Worm (Caenorhabditis elegans) whole organism, L1 larva: ENCODE measurements around the gene C05C10.8.
A peak's percentile ranks its signal among the peaks of the same experiment; 100 is the strongest.

Source experiments
- C04F5.9 ChIP-seq: sonication (generic microtip); optimal IDR thresholded peaks from 2 replicates; lab custom pipeline; 2016; ENCODE audit warnings: missing genetic modification characterization, missing compliant biosample characterization
- C16A3.4 ChIP-seq: fragments of 150-350 bp; optimal IDR thresholded peaks from 2 replicates; lab custom pipeline; 2014; ENCODE audit warnings: missing biosample characterization, missing genetic modification characterization
- F16B12.6 ChIP-seq: fragments of 150-350 bp; optimal IDR thresholded peaks from 2 replicates; lab custom pipeline; 2014; ENCODE audit warnings: missing biosample characterization, missing genetic modification characterization
- Y116A8C.19 ChIP-seq: sonication (generic microtip); optimal IDR thresholded peaks from 2 replicates; lab custom pipeline; 2016; ENCODE audit warnings: missing compliant biosample characterization, missing genetic modification characterization, borderline replicate concordance
- aha-1 ChIP-seq: fragments of 150-350 bp; optimal IDR thresholded peaks from 2 replicates; lab custom pipeline; 2014; ENCODE audit warnings: missing biosample characterization, missing genetic modification characterization
- alr-1 ChIP-seq: fragments of 200-800 bp; sonication (Bioruptor generic); optimal IDR thresholded peaks from 2 replicates; lab custom pipeline; 2018; ENCODE audit warnings: borderline replicate concordance, mild to moderate bottlenecking, missing genetic modification characterization, missing compliant biosample characterization
- aly-2 ChIP-seq: fragments of 150-350 bp; optimal IDR thresholded peaks from 2 replicates; lab custom pipeline; 2014; ENCODE audit warnings: missing biosample characterization, missing genetic modification characterization
- ama-1 ChIP-seq: fragments of 150-350 bp; optimal IDR thresholded peaks from 2 replicates; lab custom pipeline; 2014
- blmp-1 ChIP-seq: fragments of 150-350 bp; optimal IDR thresholded peaks from 2 replicates; lab custom pipeline; 2014; ENCODE audit warnings: missing biosample characterization, missing genetic modification characterization
- ceh-8 ChIP-seq: fragments of 200-800 bp; sonication (Bioruptor generic); optimal IDR thresholded peaks from 2 replicates; lab custom pipeline; 2018; ENCODE audit warnings: mild to moderate bottlenecking, missing genetic modification characterization, moderate library complexity, missing compliant biosample characterization
- ceh-82 ChIP-seq, 3 experiments: fragments of 150-350 bp in 1 of 3; sonication (generic microtip) in 2 of 3; optimal IDR thresholded peaks; 2 replicates each; lab custom pipeline; 2014 to 2017; ENCODE audit warnings: missing biosample characterization in 3 of 3, missing genetic modification characterization in 3 of 3
- ceh-88 ChIP-seq: fragments of 200-800 bp; sonication (Bioruptor generic); IDR thresholded peaks from 2 replicates; pipeline ENCODE4 v1.3.6; 2022; ENCODE audit warnings: missing genetic modification characterization, missing compliant biosample characterization
- efl-1 ChIP-seq, 4 experiments: fragments of 150-350 bp; optimal IDR thresholded peaks in 3 of 4; peaks in 1 of 4; 1 replicate in 1 of 4; 2 replicates in 3 of 4; lab custom pipeline; 2014; ENCODE audit warnings: missing biosample characterization in 2 of 4, missing genetic modification characterization in 2 of 4, missing genetic modification reagents in 2 of 4
- elt-3 ChIP-seq, 6 experiments: fragments of 150-350 bp in 1 of 6; sonication (generic microtip); optimal IDR thresholded peaks; 2 replicates each; lab custom pipeline; 2017 to 2018; ENCODE audit warnings: missing biosample characterization in 6 of 6, missing genetic modification characterization in 6 of 6, inconsistent platforms in 1 of 6
- grh-1 ChIP-seq: fragments of 200-800 bp; sonication (Bioruptor generic); IDR thresholded peaks from 2 replicates; pipeline ENCODE4 v1.3.6; 2022; ENCODE audit warnings: missing genetic modification reagents, missing genetic modification characterization, missing compliant biosample characterization
- hlh-4 ChIP-seq: sonication (generic microtip); optimal IDR thresholded peaks from 2 replicates; lab custom pipeline; 2016; ENCODE audit warnings: mild to moderate bottlenecking, missing genetic modification characterization, missing compliant biosample characterization
- irx-1 ChIP-seq: sonication (generic microtip); optimal IDR thresholded peaks from 2 replicates; lab custom pipeline; 2016; ENCODE audit warnings: missing genetic modification characterization, missing compliant biosample characterization
- jun-1 ChIP-seq: fragments of 150-350 bp; optimal IDR thresholded peaks from 2 replicates; lab custom pipeline; 2014; ENCODE audit warnings: missing biosample characterization, missing genetic modification reagents, missing genetic modification characterization
- lin-14 ChIP-seq: fragments of 200-800 bp; sonication (Bioruptor generic); optimal IDR thresholded peaks from 2 replicates; lab custom pipeline; 2018; ENCODE audit warnings: mild to moderate bottlenecking, missing genetic modification characterization, moderate library complexity, missing compliant biosample characterization
- lin-15B ChIP-seq: fragments of 150-350 bp; sonication (generic microtip); optimal IDR thresholded peaks from 3 replicates; lab custom pipeline; 2014; ENCODE audit warnings: missing biosample characterization, missing genetic modification characterization
- lin-35 ChIP-seq, 2 experiments: fragments of 150-350 bp; optimal IDR thresholded peaks; 2 replicates each; lab custom pipeline; 2014; ENCODE audit warnings: missing biosample characterization in 2 of 2, missing genetic modification characterization in 2 of 2, missing genetic modification reagents in 2 of 2
- lin-39 ChIP-seq: fragments of 150-350 bp; optimal IDR thresholded peaks from 2 replicates; lab custom pipeline; 2014; ENCODE audit warnings: missing biosample characterization, missing genetic modification reagents, missing genetic modification characterization
- lsy-2 ChIP-seq, 2 experiments: fragments of 150-350 bp; optimal IDR thresholded peaks; 2 replicates each; lab custom pipeline; 2014; ENCODE audit warnings: missing biosample characterization in 2 of 2, missing genetic modification characterization in 2 of 2
- mab-9 ChIP-seq: fragments of 200-800 bp; sonication (Bioruptor generic); IDR thresholded peaks from 2 replicates; pipeline ENCODE4 v1.3.6; 2022; ENCODE audit warnings: missing genetic modification reagents, missing genetic modification characterization, missing compliant biosample characterization
- mdl-1 ChIP-seq, 2 experiments: fragments of 150-350 bp; optimal IDR thresholded peaks; 2 replicates each; lab custom pipeline; 2014 to 2017; ENCODE audit warnings: missing biosample characterization in 2 of 2, missing genetic modification characterization in 2 of 2, inconsistent platforms in 1 of 2
- mep-1 ChIP-seq: fragments of 150-350 bp; optimal IDR thresholded peaks from 2 replicates; lab custom pipeline; 2014; ENCODE audit warnings: missing biosample characterization, missing genetic modification characterization
- nhr-20 ChIP-seq: sonication (generic microtip); optimal IDR thresholded peaks from 2 replicates; lab custom pipeline; 2016; ENCODE audit warnings: mild to moderate bottlenecking, missing genetic modification characterization, missing compliant biosample characterization
- nhr-237 ChIP-seq: fragments of 150-350 bp; optimal IDR thresholded peaks from 2 replicates; lab custom pipeline; 2014; ENCODE audit warnings: missing biosample characterization, missing genetic modification characterization
- nhr-28 ChIP-seq: fragments of 150-350 bp; optimal IDR thresholded peaks from 2 replicates; lab custom pipeline; 2014; ENCODE audit warnings: missing biosample characterization, missing genetic modification characterization
- nhr-71 ChIP-seq: sonication (generic microtip); optimal IDR thresholded peaks from 2 replicates; lab custom pipeline; 2016; ENCODE audit warnings: mild to moderate bottlenecking, missing genetic modification characterization, moderate library complexity, missing compliant biosample characterization
- nhr-85 ChIP-seq: sonication (generic microtip); peaks from one replicate; lab custom pipeline; 2016; ENCODE audit warnings: missing genetic modification characterization, inconsistent platforms, missing compliant biosample characterization
- nhr-90 ChIP-seq: sonication (generic microtip); optimal IDR thresholded peaks from 2 replicates; lab custom pipeline; 2016; ENCODE audit warnings: mild to moderate bottlenecking, missing genetic modification characterization, missing compliant biosample characterization; ENCODE audit not compliant: poor library complexity
- pag-3 ChIP-seq: sonication (generic microtip); optimal IDR thresholded peaks from 2 replicates; lab custom pipeline; 2017; ENCODE audit warnings: missing genetic modification characterization, mild to moderate bottlenecking, missing compliant biosample characterization, antibody characterized with exemption, borderline replicate concordance; ENCODE audit not compliant: insufficient read depth
- pax-3 ChIP-seq: fragments of 200-800 bp; sonication (Bioruptor generic); optimal IDR thresholded peaks from 2 replicates; lab custom pipeline; 2018; ENCODE audit warnings: mild to moderate bottlenecking, missing genetic modification characterization, moderate library complexity, missing compliant biosample characterization
- skn-1 ChIP-seq: fragments of 150-350 bp; optimal IDR thresholded peaks from 2 replicates; lab custom pipeline; 2014; ENCODE audit warnings: missing biosample characterization, missing genetic modification characterization
- snpc-4 ChIP-seq: fragments of 150-350 bp; optimal IDR thresholded peaks from 2 replicates; lab custom pipeline; 2014; ENCODE audit warnings: missing biosample characterization, missing genetic modification characterization
- swsn-7 ChIP-seq: sonication (generic microtip); optimal IDR thresholded peaks from 2 replicates; lab custom pipeline; 2016; ENCODE audit warnings: missing genetic modification characterization, missing compliant biosample characterization
- tlp-1 ChIP-seq: fragments of 150-350 bp; optimal IDR thresholded peaks from 2 replicates; lab custom pipeline; 2014; ENCODE audit warnings: missing biosample characterization, missing genetic modification characterization
- unc-130 ChIP-seq: fragments of 150-350 bp; optimal IDR thresholded peaks from 2 replicates; lab custom pipeline; 2017; ENCODE audit warnings: missing biosample characterization, missing genetic modification characterization, inconsistent platforms
- unc-30 ChIP-seq: sonication (generic microtip); optimal IDR thresholded peaks from 2 replicates; lab custom pipeline; 2017; ENCODE audit warnings: missing biosample characterization, missing genetic modification characterization
- unc-86 ChIP-seq: sonication (generic microtip); optimal IDR thresholded peaks from 2 replicates; lab custom pipeline; 2016; ENCODE audit warnings: missing genetic modification characterization, missing compliant biosample characterization
- unc-98 ChIP-seq: fragments of 200-800 bp; sonication (Bioruptor generic); IDR thresholded peaks from 2 replicates; pipeline ENCODE4 v1.3.6; 2022; ENCODE audit warnings: missing genetic modification characterization, missing compliant biosample characterization
- xbp-1 ChIP-seq: sonication (generic microtip); optimal IDR thresholded peaks from 2 replicates; lab custom pipeline; 2016; ENCODE audit warnings: missing genetic modification characterization, missing compliant biosample characterization
- ztf-11 ChIP-seq, 2 experiments: sonication (generic microtip); optimal IDR thresholded peaks; 2 replicates each; lab custom pipeline; 2016 to 2017; ENCODE audit warnings: missing genetic modification characterization in 2 of 2, missing biosample characterization in 1 of 2, missing compliant biosample characterization in 1 of 2
- ztf-4 ChIP-seq: fragments of 150-350 bp; optimal IDR thresholded peaks from 2 replicates; lab custom pipeline; 2014; ENCODE audit warnings: missing biosample characterization, missing genetic modification characterization

The C05C10.8 gene

DNA sequence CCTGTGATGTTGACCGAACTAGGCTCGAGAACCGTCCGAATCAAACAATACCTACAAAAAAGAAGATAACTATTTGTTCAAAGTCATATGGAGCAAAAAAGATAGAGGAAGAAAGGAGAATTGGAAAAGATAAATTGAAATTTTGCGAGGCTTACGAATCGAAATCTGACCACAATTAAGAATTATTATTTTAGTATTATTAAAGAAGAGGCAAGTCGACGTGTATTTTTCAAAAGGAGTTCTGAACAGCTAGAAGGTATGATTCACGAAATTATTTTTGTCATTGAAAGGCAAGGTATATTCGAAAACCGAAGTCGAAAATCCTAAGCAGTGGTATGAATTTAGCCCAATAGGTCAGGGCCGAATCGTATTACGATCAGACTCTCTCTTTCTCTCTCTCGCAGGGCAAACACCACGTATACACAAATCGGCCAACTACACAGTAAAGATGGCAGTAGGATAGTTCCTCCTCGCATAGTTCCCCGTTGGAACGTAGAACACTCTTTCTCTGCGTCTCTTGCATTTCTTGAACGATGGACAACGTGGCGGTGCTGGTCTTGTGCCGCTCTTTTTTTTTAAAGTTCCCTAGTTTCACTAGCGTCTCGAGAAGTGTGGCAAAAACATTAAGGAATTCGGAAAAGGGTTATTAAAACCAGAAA, 26.6 kb downstream of the C05C10.8 start, which contains the start of gene vgln-1:
Gene vgln-1, minus strand, starts transcription at position 51 of the 659 bp plus-strand sequence.
- no peak for TF ChIP-seq hlh-4
- no peak for TF ChIP-seq unc-98 (GFP tag; lab: Robert Waterston, UW)
- TF ChIP-seq aha-1 (tag; lab: Kevin White, UChicago) = no peak
- no peak for TF ChIP-seq ceh-8 (GFP tag; lab: Kevin White, UChicago)
- peak; percentile 5 to 23 for TF ChIP-seq efl-1 (optimal IDR thresholded peaks at IDR 0.05; lab: Kevin White, UChicago)
- peak in 1 of 2 experiments; percentile 77 for TF ChIP-seq efl-1 (GFP tag; optimal IDR thresholded peaks at IDR 0.05 in 1 of 2; lab: Kevin White, UChicago)
- TF ChIP-seq aly-2 (tag; lab: Kevin White, UChicago) = no peak
- TF ChIP-seq nhr-20 (tag; lab: Kevin White, UChicago) = no peak
- TF ChIP-seq lsy-2 (tag; optimal IDR thresholded peaks at IDR 0.05; lab: Kevin White, UChicago) = peak in 1 of 2 experiments; percentile 39
- TF ChIP-seq alr-1 (tag; lab: Kevin White, UChicago) = no peak
- no peak for TF ChIP-seq unc-130 (tag; lab: Kevin White, UChicago)
- peak; percentile 59 for TF ChIP-seq lin-14
- no peak for TF ChIP-seq nhr-237 (tag; lab: Kevin White, UChicago)
- TF ChIP-seq pax-3 (tag; lab: Kevin White, UChicago) = no peak
- TF ChIP-seq blmp-1 (tag; lab: Kevin White, UChicago) = peak; percentile 74
- TF ChIP-seq lin-39 (tag; lab: Kevin White, UChicago) = no peak
- no peak for TF ChIP-seq mep-1 (tag; lab: Kevin White, UChicago)
- no peak for TF ChIP-seq Y116A8C.19 (tag; lab: Kevin White, UChicago)
- TF ChIP-seq pag-3 (tag; lab: Kevin White, UChicago) = no peak
- no peak for TF ChIP-seq mdl-1 (tag; optimal IDR thresholded peaks at IDR 0.05; lab: Kevin White, UChicago)
- no peak for TF ChIP-seq ceh-82 (tag; optimal IDR thresholded peaks at IDR 0.05; lab: Kevin White, UChicago)

DNA sequence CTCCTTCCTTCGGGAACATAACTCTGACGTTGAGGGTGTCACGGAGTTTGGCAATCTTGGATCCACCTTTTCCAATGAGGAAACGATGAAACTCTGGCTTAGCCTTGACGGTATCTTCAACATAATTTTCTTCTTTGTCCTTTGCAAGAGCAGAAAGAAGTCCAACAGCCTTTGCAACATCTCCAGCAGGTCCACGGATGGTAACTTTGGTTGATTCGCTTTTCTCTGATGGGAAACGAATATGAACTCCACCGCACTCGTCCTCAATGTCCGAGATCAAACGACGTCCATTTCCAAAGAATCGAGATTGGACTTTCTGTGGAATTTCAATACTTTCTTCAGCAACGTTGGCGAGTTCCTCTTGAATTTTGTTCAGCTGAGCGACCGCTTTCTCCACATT, 29.3 kb downstream of the C05C10.8 start:
- TF ChIP-seq blmp-1 (tag; lab: Kevin White, UChicago) = no peak
- TF ChIP-seq mdl-1 (tag; optimal IDR thresholded peaks at IDR 0.05; lab: Kevin White, UChicago) = no peak
- TF ChIP-seq ztf-4 (tag; lab: Kevin White, UChicago) = no peak
- no peak for TF ChIP-seq ztf-11 (tag; optimal IDR thresholded peaks at IDR 0.05; lab: Kevin White, UChicago)
- TF ChIP-seq, all 84 proteins: peak for 0

DNA sequence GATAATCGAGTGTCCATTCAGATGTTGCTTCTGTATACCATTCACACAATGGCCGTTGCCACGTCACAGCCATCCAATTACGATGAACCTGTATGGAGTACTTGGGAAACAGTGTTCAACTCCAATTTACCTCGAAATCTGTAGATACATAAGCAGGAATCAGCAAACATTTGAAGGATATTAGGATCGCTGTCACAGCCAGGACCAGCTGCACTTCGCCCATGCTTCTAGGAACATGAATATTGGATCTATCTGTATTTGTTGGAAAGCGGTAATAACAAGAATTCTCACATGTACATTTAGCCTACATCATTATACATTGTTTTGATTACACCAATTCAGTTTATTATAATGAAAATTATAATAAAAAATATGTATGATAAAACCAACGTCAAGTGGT, 31.6 kb downstream of the C05C10.8 start, which contains the start of gene algn-8:
Gene algn-8, minus strand, starts transcription at position 227 of the 400 bp plus-strand sequence.
- TF ChIP-seq blmp-1 (tag; lab: Kevin White, UChicago) = no peak
- TF ChIP-seq ama-1 (lab: Kevin White, UChicago) = no peak
- TF ChIP-seq unc-86 (tag; lab: Kevin White, UChicago) = no peak
- no peak for TF ChIP-seq F16B12.6
- TF ChIP-seq swsn-7 (tag; lab: Kevin White, UChicago) = no peak
- no peak for TF ChIP-seq tlp-1 (tag; lab: Kevin White, UChicago)
- TF ChIP-seq lin-15B = no peak
- TF ChIP-seq mab-9 (GFP tag; lab: Robert Waterston, UW) = no peak
- TF ChIP-seq skn-1 (tag; lab: Kevin White, UChicago) = no peak

- TF ChIP-seq mab-9 (GFP tag; lab: Robert Waterston, UW) (no peak), jun-1 (tag; lab: Kevin White, UChicago) (no peak), F16B12.6 (no peak), lin-35 (GFP tag; optimal IDR thresholded peaks at IDR 0.05; lab: Kevin White, UChicago) (no peak), lin-15B (no peak), irx-1 (tag; lab: Kevin White, UChicago) (no peak), blmp-1 (tag; lab: Kevin White, UChicago) (peak; percentile 85), unc-30 (tag; lab: Kevin White, UChicago) (no peak), mep-1 (tag; lab: Kevin White, UChicago) (no peak), C04F5.9 (no peak), snpc-4 (no peak), nhr-28 (tag; lab: Kevin White, UChicago) (no peak), grh-1 (GFP tag; lab: Robert Waterston, UW) (no peak), xbp-1 (tag; lab: Kevin White, UChicago) (no peak), nhr-71 (tag; lab: Kevin White, UChicago) (no peak), lsy-2 (tag; optimal IDR thresholded peaks at IDR 0.05; lab: Kevin White, UChicago) (no peak), C16A3.4 (tag; lab: Kevin White, UChicago) (no peak), ceh-88 (GFP tag; lab: Robert Waterston, UW) (no peak), elt-3 (tag; optimal IDR thresholded peaks at IDR 0.05; lab: Kevin White, UChicago) (peak in 4 of 6 experiments; percentile 16 to 64 (median 45)), nhr-90 (no peak), nhr-85 (tag; lab: Kevin White, UChicago) (peak; percentile 61), pag-3 (tag; lab: Kevin White, UChicago) (no peak)
These were observed 37.0 kb downstream of the C05C10.8 start, which contains the start of gene C08H9.15 for ce11 chrII:9880826-9881225. C08H9.15 (plus strand) TSS chrII:9881193.
